Fruit fly (Drosophila melanogaster): ENCODE data around the gene CG1896.

dm6 chr3R:31741278-31741677, 2.8 kb upstream of the CG1896 start:
- TF ChIP-seq CG8478 (optimal IDR thresholded peaks at IDR 0.05) (no peak), usp (GFP tag; optimal IDR thresholded peaks at IDR 0.05) (no peak), pan (optimal IDR thresholded peaks at IDR 0.05) (no peak), psq (optimal IDR thresholded peaks at IDR 0.05) (no peak), EcR (GFP tag; optimal IDR thresholded peaks at IDR 0.05) (no peak)
